Worm (Caenorhabditis elegans): ENCODE results near the gene grdn-1.

The grdn-1 gene

ce11 chrV:18589585-18589984, 3.0 kb upstream of the grdn-1 start:
- TF ChIP-seq ceh-43 (GFP tag; optimal IDR thresholded peaks at IDR 0.05) (peak; percentile 53), snpc-4 (tag; optimal IDR thresholded peaks at IDR 0.05) (no peak), drap-1 (GFP tag; optimal IDR thresholded peaks at IDR 0.05) (peak; percentile 53), unc-120 (tag; optimal IDR thresholded peaks at IDR 0.05; ENCODE audit: poor library complexity, severe bottlenecking) (peak; percentile 2), mep-1 (tag; optimal IDR thresholded peaks at IDR 0.05) (peak; percentile 37), sptf-1 (tag; optimal IDR thresholded peaks at IDR 0.05) (peak; percentile 38), nhr-2 (tag; optimal IDR thresholded peaks at IDR 0.05) (peak; percentile 91), lin-13 (tag; optimal IDR thresholded peaks at IDR 0.05) (no peak), zip-8 (tag; optimal IDR thresholded peaks at IDR 0.05) (no peak), ham-2 (GFP tag; optimal IDR thresholded peaks at IDR 0.05) (peak; percentile 87), lsy-2 (tag; optimal IDR thresholded peaks at IDR 0.05) (no peak), ceh-39 (tag; optimal IDR thresholded peaks at IDR 0.05) (peak; percentile 64), cnd-1 (tag; optimal IDR thresholded peaks at IDR 0.05) (peak; percentile 29), unc-62 (GFP tag; optimal IDR thresholded peaks at IDR 0.05) (peak; percentile 52), mls-2 (tag; optimal IDR thresholded peaks at IDR 0.05) (peak; percentile 64), lin-32 (GFP tag; optimal IDR thresholded peaks at IDR 0.05) (peak; percentile 24), ces-1 (GFP tag; optimal IDR thresholded peaks at IDR 0.05) (peak; percentile 78), hlh-1 (tag; optimal IDR thresholded peaks at IDR 0.05) (peak; percentile 61)

DNA sequence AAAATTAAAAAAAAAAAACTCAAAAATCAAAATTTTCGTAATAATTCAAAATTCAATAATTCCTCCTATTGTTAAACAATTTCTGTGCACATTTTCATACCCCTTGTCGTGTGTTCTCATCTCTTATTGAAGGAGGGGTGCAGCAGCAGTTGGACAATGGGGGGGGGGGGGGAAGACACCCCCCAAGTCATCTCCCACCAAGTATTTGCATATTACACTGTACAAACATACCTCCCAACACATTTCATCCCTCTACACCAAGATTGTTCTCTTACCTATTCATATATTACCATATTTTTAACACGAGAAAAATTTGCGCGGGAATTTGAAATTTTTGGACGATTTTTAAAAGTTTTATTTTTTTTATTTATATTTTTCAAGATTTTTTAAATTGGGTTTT, 3.7 kb downstream of the grdn-1 start:
- no peak for TF ChIP-seq zip-8 (tag; optimal IDR thresholded peaks at IDR 0.05)
- TF ChIP-seq ceh-39 (tag; optimal IDR thresholded peaks at IDR 0.05), result no peak
- peak; percentile 36 for TF ChIP-seq M03D4.4 (tag; optimal IDR thresholded peaks at IDR 0.05)
- TF ChIP-seq hlh-1 (tag; optimal IDR thresholded peaks at IDR 0.05), result peak; percentile 73
- peak; percentile 17 for TF ChIP-seq drap-1 (GFP tag; optimal IDR thresholded peaks at IDR 0.05)
- TF ChIP-seq nhr-12 (tag; optimal IDR thresholded peaks at IDR 0.05), result no peak

DNA sequence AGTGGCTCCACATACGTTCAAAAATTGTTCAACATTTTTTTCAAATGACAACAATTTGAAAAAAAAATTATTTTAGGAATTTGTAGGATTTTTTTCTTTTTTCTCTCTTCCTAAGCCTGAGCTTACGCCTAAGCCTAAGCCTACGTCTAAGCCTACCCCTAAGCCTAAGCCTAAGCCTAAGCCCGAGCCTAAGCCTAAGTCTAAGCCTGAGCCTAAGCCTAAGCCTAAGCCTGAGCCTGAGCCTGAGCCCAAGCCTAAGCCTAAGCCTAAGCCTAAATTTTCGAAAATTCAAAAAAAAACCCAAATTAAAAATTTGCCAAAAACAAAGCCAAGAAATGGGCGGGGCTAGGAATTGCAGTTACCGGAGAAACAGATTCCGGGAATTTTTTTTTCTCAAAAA, 5.2 kb downstream of the grdn-1 start:
- TF ChIP-seq flh-1 (GFP tag; optimal IDR thresholded peaks at IDR 0.05), result no peak
- no peak for TF ChIP-seq snpc-4 (tag; optimal IDR thresholded peaks at IDR 0.05)
- no peak for TF ChIP-seq ces-1 (GFP tag; optimal IDR thresholded peaks at IDR 0.05)
- no peak for TF ChIP-seq unc-62 (GFP tag; optimal IDR thresholded peaks at IDR 0.05)
- no peak for TF ChIP-seq nhr-237 (tag; optimal IDR thresholded peaks at IDR 0.05)
- no peak for TF ChIP-seq ceh-39 (tag; optimal IDR thresholded peaks at IDR 0.05)
- no peak for TF ChIP-seq elt-1 (tag; optimal IDR thresholded peaks at IDR 0.05; ENCODE audit: borderline replicate concordance, insufficient read depth)
- TF ChIP-seq mep-1 (tag; optimal IDR thresholded peaks at IDR 0.05), result no peak
- no peak for TF ChIP-seq pha-4 (tag; optimal IDR thresholded peaks at IDR 0.05)
- TF ChIP-seq ceh-43 (GFP tag; optimal IDR thresholded peaks at IDR 0.05), result no peak

- TF ChIP-seq ceh-43 (GFP tag; optimal IDR thresholded peaks at IDR 0.05), result no peak
- TF ChIP-seq mab-5 (tag; optimal IDR thresholded peaks at IDR 0.05), result no peak
These were observed 13.0 kb downstream of the grdn-1 start for ce11 chrV:18605510-18605909.

ce11 chrV:18613164-18613563, 20.6 kb downstream of the grdn-1 start:
- TF ChIP-seq lsy-2 (tag; optimal IDR thresholded peaks at IDR 0.05), result no peak
- no peak for TF ChIP-seq lin-32 (GFP tag; optimal IDR thresholded peaks at IDR 0.05)
- peak; percentile 50 for TF ChIP-seq ham-2 (GFP tag; optimal IDR thresholded peaks at IDR 0.05)
- TF ChIP-seq unc-120 (tag; optimal IDR thresholded peaks at IDR 0.05; ENCODE audit: poor library complexity, severe bottlenecking), result no peak
- TF ChIP-seq mep-1 (tag; optimal IDR thresholded peaks at IDR 0.05), result no peak

- TF ChIP-seq snpc-4 (tag; optimal IDR thresholded peaks at IDR 0.05) (no peak), nhr-28 (tag; optimal IDR thresholded peaks at IDR 0.05) (no peak), tbx-8 (GFP tag; optimal IDR thresholded peaks at IDR 0.05) (no peak), elt-3 (tag; optimal IDR thresholded peaks at IDR 0.05) (no peak), unc-120 (tag; optimal IDR thresholded peaks at IDR 0.05; ENCODE audit: poor library complexity, severe bottlenecking) (peak; percentile 20), M03D4.4 (tag; optimal IDR thresholded peaks at IDR 0.05) (no peak), blmp-1 (tag; optimal IDR thresholded peaks at IDR 0.05) (no peak), mep-1 (tag; optimal IDR thresholded peaks at IDR 0.05) (peak; percentile 36), lin-32 (GFP tag; optimal IDR thresholded peaks at IDR 0.05) (no peak)
These were observed 21.9 kb downstream of the grdn-1 start for ce11 chrV:18614498-18614897.
